Worm (Caenorhabditis elegans): Measurements from ENCODE around the gene pqn-51.

ce11 chrV:5001386-5001785 is 48.0 kb upstream of the pqn-51 start, which contains the start of gene srr-8:
- TF ChIP-seq ama-1 (optimal IDR thresholded peaks at IDR 0.05) (no peak), Y5F2A.4 (GFP tag; optimal IDR thresholded peaks at IDR 0.05) (no peak), sdz-12 (GFP tag; optimal IDR thresholded peaks at IDR 0.05) (no peak), skn-1 (tag; optimal IDR thresholded peaks at IDR 0.05) (no peak), fkh-10 (GFP tag; optimal IDR thresholded peaks at IDR 0.05) (no peak), arid-1 (GFP tag; conservative IDR thresholded peaks at IDR 0.05) (no peak), dve-1 (tag; optimal IDR thresholded peaks at IDR 0.05; ENCODE audit: insufficient read depth) (no peak), lim-7 (GFP tag; IDR thresholded peaks at IDR 0.05) (no peak), ZK546.5 (tag; optimal IDR thresholded peaks at IDR 0.05) (no peak), unc-130 (GFP tag; optimal IDR thresholded peaks at IDR 0.05) (no peak)
